Worm (Caenorhabditis elegans) whole organism, L4 larva: ENCODE results near the gene mtrr-1.

ENCODE experiments used
- D1046.2 ChIP-seq: fragments of 200-800 bp; sonication (Bioruptor generic); IDR thresholded peaks from 2 replicates; pipeline ENCODE4 v1.3.6; 2022; ENCODE audit warnings: missing genetic modification characterization, missing compliant biosample characterization
- F26F4.8 ChIP-seq: fragments of 200-800 bp; sonication (Bioruptor generic); conservative IDR thresholded peaks from 2 replicates; pipeline ENCODE4 v1.3.6; 2022; ENCODE audit warnings: missing genetic modification characterization, missing compliant biosample characterization
- F49E8.2 ChIP-seq: sonication (generic microtip); optimal IDR thresholded peaks from 2 replicates; lab custom pipeline; 2016; ENCODE audit warnings: missing compliant biosample characterization, mild to moderate bottlenecking, missing genetic modification characterization, borderline replicate concordance
- R02D3.7 ChIP-seq: fragments of 150-350 bp; sonication (generic microtip); optimal IDR thresholded peaks from 3 replicates; lab custom pipeline; 2014; ENCODE audit warnings: missing biosample characterization, missing genetic modification characterization
- T20F7.1 ChIP-seq: fragments of 200-800 bp; sonication (Bioruptor generic); optimal IDR thresholded peaks from 2 replicates; lab custom pipeline; 2018; ENCODE audit warnings: mild to moderate bottlenecking, missing genetic modification characterization, missing compliant biosample characterization
- Y75B8A.6 ChIP-seq: fragments of 200-800 bp; sonication (Bioruptor generic); IDR thresholded peaks from 2 replicates; pipeline ENCODE4 v1.3.6; 2022; ENCODE audit warnings: missing genetic modification reagents, missing genetic modification characterization, missing compliant biosample characterization
- aha-1 ChIP-seq: fragments of 150-350 bp; peaks from one replicate; lab custom pipeline; 2014; ENCODE audit warnings: missing biosample characterization, missing genetic modification characterization
- attf-4 ChIP-seq: sonication (generic microtip); optimal IDR thresholded peaks from 3 replicates; lab custom pipeline; 2017; ENCODE audit warnings: missing biosample characterization, missing genetic modification characterization
- ceh-28 ChIP-seq: fragments of 150-350 bp; optimal IDR thresholded peaks from 2 replicates; lab custom pipeline; 2014; ENCODE audit warnings: missing biosample characterization, missing genetic modification reagents, missing genetic modification characterization
- ceh-32 ChIP-seq: sonication (generic microtip); optimal IDR thresholded peaks from 2 replicates; lab custom pipeline; 2016; ENCODE audit warnings: mild to moderate bottlenecking, missing genetic modification characterization, missing compliant biosample characterization; ENCODE audit not compliant: poor library complexity
- ctbp-1 ChIP-seq: fragments of 200-800 bp; sonication (Bioruptor generic); IDR thresholded peaks from 2 replicates; pipeline ENCODE4 v1.3.6; 2022; ENCODE audit warnings: missing genetic modification reagents, missing genetic modification characterization, missing compliant biosample characterization
- daf-12 ChIP-seq: fragments of 150-350 bp; optimal IDR thresholded peaks from 2 replicates; lab custom pipeline; 2014; ENCODE audit warnings: missing biosample characterization, missing genetic modification reagents, missing genetic modification characterization
- daf-16 ChIP-seq, 3 experiments: sonication (generic microtip); optimal IDR thresholded peaks; 2 replicates each; lab custom pipeline; 2016 to 2017; ENCODE audit warnings: missing genetic modification characterization in 3 of 3, missing genetic modification reagents in 3 of 3, mild to moderate bottlenecking in 2 of 3, missing compliant biosample characterization in 2 of 3, missing biosample characterization in 1 of 3, moderate library complexity in 1 of 3
- dmd-6 ChIP-seq: fragments of 200-800 bp; sonication (Bioruptor generic); IDR thresholded peaks from 2 replicates; pipeline ENCODE4 v1.3.6; 2022; ENCODE audit warnings: missing genetic modification reagents, missing genetic modification characterization, missing compliant biosample characterization
- dpl-1 ChIP-seq: fragments of 150-350 bp; optimal IDR thresholded peaks from 2 replicates; lab custom pipeline; 2014; ENCODE audit warnings: missing biosample characterization, missing genetic modification reagents, missing genetic modification characterization
- duxl-1 ChIP-seq: sonication (generic microtip); optimal IDR thresholded peaks from 2 replicates; lab custom pipeline; 2016; ENCODE audit warnings: mild to moderate bottlenecking, missing genetic modification characterization, moderate library complexity, missing compliant biosample characterization; ENCODE audit not compliant: poor library complexity
- fkh-10 ChIP-seq: fragments of 150-350 bp; optimal IDR thresholded peaks from 2 replicates; lab custom pipeline; 2014; ENCODE audit warnings: missing biosample characterization, missing genetic modification reagents, missing genetic modification characterization
- hlh-11 ChIP-seq: fragments of 200-800 bp; sonication (Bioruptor generic); optimal IDR thresholded peaks from 2 replicates; lab custom pipeline; 2018; ENCODE audit warnings: mild to moderate bottlenecking, missing genetic modification characterization, missing compliant biosample characterization
- lim-7 ChIP-seq: fragments of 200-800 bp; sonication (Bioruptor generic); IDR thresholded peaks from 2 replicates; pipeline ENCODE4 v1.3.6; 2022; ENCODE audit warnings: missing genetic modification characterization, missing compliant biosample characterization
- lin-1 ChIP-seq: fragments of 200-800 bp; sonication (Bioruptor generic); IDR thresholded peaks from 2 replicates; pipeline ENCODE4 v1.3.6; 2022; ENCODE audit warnings: missing genetic modification reagents, missing genetic modification characterization, missing compliant biosample characterization
- lin-13 ChIP-seq: fragments of 150-350 bp; optimal IDR thresholded peaks from 2 replicates; lab custom pipeline; 2014; ENCODE audit warnings: missing biosample characterization, missing genetic modification reagents, missing genetic modification characterization
- lin-15B ChIP-seq: fragments of 150-350 bp; sonication (generic microtip); optimal IDR thresholded peaks from 3 replicates; lab custom pipeline; 2014; ENCODE audit warnings: missing biosample characterization, missing genetic modification characterization
- mxl-3 ChIP-seq: fragments of 200-800 bp; sonication (Bioruptor generic); optimal IDR thresholded peaks from 2 replicates; lab custom pipeline; 2018; ENCODE audit warnings: mild to moderate bottlenecking, missing genetic modification characterization, missing compliant biosample characterization
- nhr-11 ChIP-seq: fragments of 150-350 bp; optimal IDR thresholded peaks from 2 replicates; lab custom pipeline; 2014; ENCODE audit warnings: missing biosample characterization, missing genetic modification characterization
- nhr-111 ChIP-seq: fragments of 200-800 bp; sonication (Bioruptor generic); optimal IDR thresholded peaks from 2 replicates; lab custom pipeline; 2018; ENCODE audit warnings: mild to moderate bottlenecking, missing genetic modification characterization, missing compliant biosample characterization
- nhr-25 ChIP-seq: sonication (generic microtip); optimal IDR thresholded peaks from 2 replicates; lab custom pipeline; 2017; ENCODE audit warnings: missing genetic modification characterization, mild to moderate bottlenecking, missing compliant biosample characterization, antibody characterized with exemption, moderate library complexity, borderline replicate concordance; ENCODE audit not compliant: insufficient read depth
- nhr-48 ChIP-seq: sonication (generic microtip); optimal IDR thresholded peaks from 2 replicates; lab custom pipeline; 2016; ENCODE audit warnings: mild to moderate bottlenecking, missing genetic modification characterization, missing compliant biosample characterization
- nhr-77 ChIP-seq: fragments of 150-350 bp; optimal IDR thresholded peaks from 2 replicates; lab custom pipeline; 2014; ENCODE audit warnings: missing biosample characterization, missing genetic modification characterization
- pqm-1 ChIP-seq: sonication (generic microtip); optimal IDR thresholded peaks from 2 replicates; lab custom pipeline; 2017; ENCODE audit warnings: missing biosample characterization, missing genetic modification characterization
- set-16 ChIP-seq: fragments of 200-800 bp; sonication (Bioruptor generic); IDR thresholded peaks from 2 replicates; pipeline ENCODE4 v1.3.6; 2022; ENCODE audit warnings: missing genetic modification reagents, missing genetic modification characterization, missing compliant biosample characterization
- skn-1 ChIP-seq: fragments of 150-350 bp; optimal IDR thresholded peaks from 2 replicates; lab custom pipeline; 2014; ENCODE audit warnings: missing biosample characterization, missing genetic modification characterization
- snpc-4 ChIP-seq: fragments of 150-350 bp; optimal IDR thresholded peaks from 2 replicates; lab custom pipeline; 2014; ENCODE audit warnings: missing biosample characterization, missing genetic modification characterization
- tag-97 ChIP-seq: fragments of 200-800 bp; sonication (Bioruptor generic); IDR thresholded peaks from 2 replicates; pipeline ENCODE4 v1.3.6; 2022; ENCODE audit warnings: missing genetic modification characterization, missing compliant biosample characterization
- tra-1 ChIP-seq: fragments of 200-800 bp; sonication (Bioruptor generic); IDR thresholded peaks from 2 replicates; pipeline ENCODE4 v1.3.6; 2022; ENCODE audit warnings: missing genetic modification reagents, missing genetic modification characterization, missing compliant biosample characterization
- unc-62 ChIP-seq, 3 experiments: fragments of 150-350 bp in 1 of 3; sonication (generic microtip); optimal IDR thresholded peaks in 2 of 3; peaks in 1 of 3; 1 replicate in 1 of 3; 2 replicates in 2 of 3; lab custom pipeline; 2014 to 2017; ENCODE audit warnings: missing biosample characterization in 3 of 3, missing genetic modification characterization in 3 of 3, missing genetic modification reagents in 3 of 3, missing genotype in 1 of 3
- zfp-2 ChIP-seq: sonication (generic microtip); optimal IDR thresholded peaks from 2 replicates; lab custom pipeline; 2016; ENCODE audit warnings: mild to moderate bottlenecking, missing genetic modification characterization, missing compliant biosample characterization
- ztf-7 ChIP-seq: fragments of 150-350 bp; optimal IDR thresholded peaks from 2 replicates; lab custom pipeline; 2014; ENCODE audit warnings: missing biosample characterization, missing genetic modification characterization

The mtrr-1 gene

ce11 chrII:9301065-9301464, 15.3 kb downstream of the mtrr-1 start (continued):
- peak; percentile 27 for TF ChIP-seq nhr-77 (tag; lab: Kevin White, UChicago)
- no peak for TF ChIP-seq nhr-11
- no peak for TF ChIP-seq skn-1 (tag; lab: Kevin White, UChicago)
- peak; percentile 83 for TF ChIP-seq lin-1
- no peak for TF ChIP-seq R02D3.7 (tag; lab: Kevin White, UChicago)
- TF ChIP-seq pqm-1 (tag; lab: Kevin White, UChicago) = peak; percentile 98
- no peak for TF ChIP-seq nhr-111 (GFP tag; lab: Kevin White, UChicago)
- no peak for TF ChIP-seq set-16 (GFP tag; lab: Robert Waterston, UW)
- TF ChIP-seq Y75B8A.6 (GFP tag; lab: Robert Waterston, UW) = no peak

ce11 chrII:9303545-9303944, 17.8 kb downstream of the mtrr-1 start:
- no peak for TF ChIP-seq mxl-3 (GFP tag; lab: Kevin White, UChicago)
- no peak for TF ChIP-seq ceh-32
- no peak for TF ChIP-seq lim-7 (GFP tag; lab: Robert Waterston, UW)
- no peak for TF ChIP-seq ztf-7
- no peak for TF ChIP-seq zfp-2 (tag; lab: Kevin White, UChicago)
- TF ChIP-seq lin-13 (GFP tag; lab: Kevin White, UChicago) = no peak
- TF ChIP-seq hlh-11 = no peak
- TF ChIP-seq snpc-4 (tag; lab: Kevin White, UChicago) = no peak
- no peak for TF ChIP-seq duxl-1 (tag; lab: Kevin White, UChicago)
- TF ChIP-seq ctbp-1 = no peak

- TF ChIP-seq zfp-2 (tag; lab: Kevin White, UChicago) (no peak), lim-7 (GFP tag; lab: Robert Waterston, UW) (no peak), ceh-28 (tag; lab: Kevin White, UChicago) (no peak), dpl-1 (GFP tag; lab: Kevin White, UChicago) (no peak), nhr-48 (tag; lab: Kevin White, UChicago) (no peak), T20F7.1 (GFP tag; lab: Kevin White, UChicago) (no peak), tag-97 (GFP tag; lab: Robert Waterston, UW) (no peak), F49E8.2 (tag; lab: Kevin White, UChicago) (no peak), set-16 (GFP tag; lab: Robert Waterston, UW) (no peak), R02D3.7 (tag; lab: Kevin White, UChicago) (no peak), dmd-6 (GFP tag; lab: Robert Waterston, UW) (no peak)
Measured at ce11 chrII:9304849-9305248, 19.1 kb downstream of the mtrr-1 start.

ce11 chrII:9305575-9305974, 19.8 kb downstream of the mtrr-1 start:
- TF ChIP-seq daf-16 (GFP tag; optimal IDR thresholded peaks at IDR 0.05; lab: Kevin White, UChicago) (no peak), daf-16 (tag; optimal IDR thresholded peaks at IDR 0.05; lab: Kevin White, UChicago) (no peak), ctbp-1 (0 out of 2 replicates have a peak, but pooled peaks have one; percentile 17), nhr-25 (tag; lab: Kevin White, UChicago) (no peak), D1046.2 (GFP tag; lab: Robert Waterston, UW) (no peak), dmd-6 (GFP tag; lab: Robert Waterston, UW) (no peak), aha-1 (tag; lab: Kevin White, UChicago) (peak; percentile 23), lin-15B (tag; lab: Kevin White, UChicago) (no peak), unc-62 (GFP tag; optimal IDR thresholded peaks at IDR 0.05 in 1 of 2; lab: Kevin White, UChicago) (peak in 1 of 2 experiments; percentile 67), unc-62 (tag; optimal IDR thresholded peaks at IDR 0.05; lab: Kevin White, UChicago) (no peak), attf-4 (tag; lab: Kevin White, UChicago) (no peak), F26F4.8 (GFP tag; lab: Robert Waterston, UW) (no peak), mxl-3 (GFP tag; lab: Kevin White, UChicago) (no peak), daf-12 (tag; lab: Kevin White, UChicago) (no peak), fkh-10 (GFP tag; lab: Kevin White, UChicago) (no peak), nhr-77 (tag; lab: Kevin White, UChicago) (no peak), zfp-2 (tag; lab: Kevin White, UChicago) (no peak), snpc-4 (tag; lab: Kevin White, UChicago) (no peak), tra-1 (GFP tag; lab: Robert Waterston, UW) (no peak)
